Fruit fly (Drosophila melanogaster) whole organism, embryonic: ENCODE results near the gene CG7320.
A peak's percentile ranks its signal among the peaks of the same experiment; 100 is the strongest.

Experiments used
- BtbVII ChIP-seq: fragments of 200-800 bp; sonication (Bioruptor generic); optimal IDR thresholded peaks from 3 replicates; lab custom pipeline; 2017; ENCODE audit warnings: missing biosample characterization, mild to moderate bottlenecking, missing genetic modification characterization
- CG11456 ChIP-seq: fragments of 200-800 bp; sonication (Bioruptor generic); IDR thresholded peaks from 3 replicates; pipeline ENCODE4 v1.3.6; 2022; ENCODE audit warnings: missing biosample characterization, missing genetic modification characterization
- CG11723 ChIP-seq: fragments of 200-800 bp; sonication (Bioruptor generic); optimal IDR thresholded peaks from 2 replicates; lab custom pipeline; 2017; ENCODE audit warnings: missing biosample characterization, mild to moderate bottlenecking, missing genetic modification characterization
- CG12104 ChIP-seq: fragments of 200-800 bp; sonication (Bioruptor generic); optimal IDR thresholded peaks from 3 replicates; lab custom pipeline; 2016; ENCODE audit warnings: missing biosample characterization, missing genetic modification characterization
- CG12744 ChIP-seq: fragments of 200-800 bp; sonication (Bioruptor generic); optimal IDR thresholded peaks from 2 replicates; lab custom pipeline; 2016; ENCODE audit warnings: missing biosample characterization, missing genetic modification characterization
- CG12769 ChIP-seq: fragments of 200-800 bp; sonication (Bioruptor generic); optimal IDR thresholded peaks from 2 replicates; lab custom pipeline; 2019; ENCODE audit warnings: missing biosample characterization, mild to moderate bottlenecking, missing genetic modification characterization, moderate library complexity
- CG13123 ChIP-seq: fragments of 200-800 bp; sonication (Bioruptor generic); optimal IDR thresholded peaks from 2 replicates; lab custom pipeline; 2016; ENCODE audit warnings: missing biosample characterization, missing genetic modification characterization
- CG13624 ChIP-seq: fragments of 200-800 bp; sonication (Bioruptor generic); optimal IDR thresholded peaks from 2 replicates; lab custom pipeline; 2016; ENCODE audit warnings: missing biosample characterization, missing genetic modification characterization
- CG14014 ChIP-seq: fragments of 200-800 bp; sonication (Bioruptor generic); IDR thresholded peaks from 2 replicates; pipeline ENCODE4 v1.3.6; 2022; ENCODE audit warnings: missing biosample characterization, missing genetic modification characterization
- CG18262 ChIP-seq: fragments of 200-800 bp; optimal IDR thresholded peaks from 3 replicates; lab custom pipeline; 2019; ENCODE audit warnings: missing biosample characterization, mild to moderate bottlenecking, missing genetic modification characterization, moderate library complexity
- CG1832 ChIP-seq: fragments of 200-800 bp; sonication (Bioruptor generic); optimal IDR thresholded peaks from 2 replicates; lab custom pipeline; 2017; ENCODE audit warnings: missing biosample characterization, mild to moderate bottlenecking, missing genetic modification characterization, inconsistent platforms
- CG3065 ChIP-seq: fragments of 200-800 bp; sonication (Bioruptor generic); optimal IDR thresholded peaks from 2 replicates; lab custom pipeline; 2016; ENCODE audit warnings: missing biosample characterization, missing genetic modification characterization
- CG3726 ChIP-seq: fragments of 200-800 bp; sonication (Bioruptor generic); IDR thresholded peaks from 3 replicates; pipeline ENCODE4, ENCODE4 v1.3.6; 2022; ENCODE audit warnings: missing biosample characterization, missing genetic modification characterization
- CG43689 ChIP-seq: fragments of 200-800 bp; sonication (Bioruptor generic); IDR thresholded peaks from 2 replicates; pipeline ENCODE4 v1.3.6; 2022; ENCODE audit warnings: missing biosample characterization, missing genetic modification characterization
- CG6175 ChIP-seq: fragments of 200-800 bp; sonication (Bioruptor generic); IDR thresholded peaks from 3 replicates; pipeline ENCODE4 v1.3.6; 2022; ENCODE audit warnings: missing biosample characterization, missing genetic modification characterization
- CG9876 ChIP-seq: fragments of 200-800 bp; sonication (Bioruptor generic); optimal IDR thresholded peaks from 2 replicates; lab custom pipeline; 2016; ENCODE audit warnings: missing biosample characterization, missing genetic modification characterization
- Camta ChIP-seq: fragments of 200-800 bp; sonication (Bioruptor generic); optimal IDR thresholded peaks from 2 replicates; lab custom pipeline; 2016; ENCODE audit warnings: missing biosample characterization, missing genetic modification characterization
- Dek ChIP-seq: fragments of 200-800 bp; sonication (Bioruptor generic); optimal IDR thresholded peaks from 3 replicates; lab custom pipeline; 2019; ENCODE audit warnings: missing biosample characterization, mild to moderate bottlenecking, missing genetic modification characterization, moderate library complexity
- Dip3 ChIP-seq: fragments of 200-800 bp; sonication (Bioruptor generic); optimal IDR thresholded peaks from 3 replicates; lab custom pipeline; 2016; ENCODE audit warnings: missing biosample characterization, missing genetic modification characterization
- Hr39 ChIP-seq: fragments of >200 bp; optimal IDR thresholded peaks from 2 replicates; lab custom pipeline; 2017
- Mrtf ChIP-seq: fragments of 200-800 bp; sonication (Bioruptor generic); IDR thresholded peaks from 3 replicates; pipeline ENCODE4 v1.3.6; 2022; ENCODE audit warnings: missing biosample characterization, missing genetic modification characterization
- Neu2 ChIP-seq: fragments of 200-800 bp; sonication (Bioruptor generic); optimal IDR thresholded peaks from 3 replicates; lab custom pipeline; 2016; ENCODE audit warnings: missing biosample characterization, missing genetic modification characterization, borderline replicate concordance
- Nf-YA ChIP-seq: fragments of 200-800 bp; sonication (Bioruptor generic); IDR thresholded peaks from 2 replicates; pipeline ENCODE4 v1.3.6; 2022; ENCODE audit warnings: missing biosample characterization, missing genetic modification characterization
- Poxn ChIP-seq: fragments of 200-800 bp; sonication (Bioruptor generic); IDR thresholded peaks from 2 replicates; pipeline ENCODE4 v1.3.6; 2022; ENCODE audit warnings: missing biosample characterization, missing genetic modification characterization
- Ptx1 ChIP-seq: fragments of 200-800 bp; sonication (Bioruptor generic); IDR thresholded peaks from 2 replicates; pipeline ENCODE4 v1.3.6; 2022; ENCODE audit warnings: missing biosample characterization, missing genetic modification characterization
- ab ChIP-seq: fragments of 200-800 bp; sonication (Bioruptor generic); optimal IDR thresholded peaks from 2 replicates; lab custom pipeline; 2016; ENCODE audit warnings: missing biosample characterization, missing genetic modification characterization
- ap ChIP-seq: fragments of 200-800 bp; sonication (Bioruptor generic); IDR thresholded peaks from 2 replicates; pipeline ENCODE4 v1.3.6; 2022; ENCODE audit warnings: missing biosample characterization, missing genetic modification characterization
- bab2 ChIP-seq: fragments of 200-800 bp; sonication (Bioruptor generic); optimal IDR thresholded peaks from 2 replicates; lab custom pipeline; 2016; ENCODE audit warnings: missing biosample characterization, missing genetic modification characterization
- bcd ChIP-seq: fragments of 200-800 bp; sonication (Bioruptor generic); optimal IDR thresholded peaks from 2 replicates; lab custom pipeline; 2017; ENCODE audit warnings: missing biosample characterization, mild to moderate bottlenecking, missing genetic modification characterization
- bowl ChIP-seq: fragments of 200-800 bp; sonication (Bioruptor generic); IDR thresholded peaks from 2 replicates; pipeline ENCODE4 v1.3.6; 2022; ENCODE audit warnings: missing biosample characterization, missing genetic modification characterization
- bsh ChIP-seq, 2 experiments: fragments of 200-800 bp; sonication (Bioruptor generic); optimal IDR thresholded peaks; 2 replicates each; lab custom pipeline; 2017 to 2018; ENCODE audit warnings: mild to moderate bottlenecking in 2 of 2, missing biosample characterization in 2 of 2, missing genetic modification characterization in 2 of 2, moderate library complexity in 1 of 2
- btn ChIP-seq: fragments of 200-800 bp; sonication (Bioruptor generic); optimal IDR thresholded peaks from 2 replicates; lab custom pipeline; 2016; ENCODE audit warnings: missing biosample characterization, missing genetic modification characterization
- cas ChIP-seq: fragments of 200-800 bp; sonication (Bioruptor generic); IDR thresholded peaks from 2 replicates; pipeline ENCODE4 v1.3.6; 2022; ENCODE audit warnings: missing biosample characterization, missing genetic modification characterization
- dm ChIP-seq: fragments of 200-800 bp; sonication (Bioruptor generic); optimal IDR thresholded peaks from 3 replicates; lab custom pipeline; 2016; ENCODE audit warnings: missing biosample characterization, missing genetic modification characterization
- gce ChIP-seq: fragments of 200-800 bp; sonication (Bioruptor generic); IDR thresholded peaks from 3 replicates; pipeline ENCODE4 v1.3.6; 2022; ENCODE audit warnings: missing biosample characterization, missing genetic modification characterization
- gsb ChIP-seq: fragments of 200-800 bp; sonication (Bioruptor generic); IDR thresholded peaks from 2 replicates; pipeline ENCODE4 v1.3.6; 2022; ENCODE audit warnings: missing biosample characterization, missing genetic modification characterization
- h ChIP-seq: fragments of >200 bp; optimal IDR thresholded peaks from 2 replicates; lab custom pipeline; 2017
- jigr1 ChIP-seq: fragments of 200-800 bp; sonication (Bioruptor generic); IDR thresholded peaks from 3 replicates; pipeline ENCODE4 v1.3.6; 2022; ENCODE audit warnings: missing biosample characterization, missing genetic modification characterization
- lab ChIP-seq: fragments of 200-800 bp; sonication (Bioruptor generic); optimal IDR thresholded peaks from 3 replicates; lab custom pipeline; 2017; ENCODE audit warnings: missing biosample characterization, missing genetic modification characterization, mild to moderate bottlenecking, moderate library complexity, missing genetic modification reagents
- lov ChIP-seq, 2 experiments: fragments of 200-800 bp in 1 of 2; fragments of >200 bp in 1 of 2; sonication (Bioruptor generic) in 1 of 2; IDR thresholded peaks in 1 of 2; optimal IDR thresholded peaks in 1 of 2; 2 replicates in 1 of 2; 3 replicates in 1 of 2; pipeline versions ENCODE4 v1.3.6 to Lab custom; 2017 to 2022; ENCODE audit warnings: missing biosample characterization in 1 of 2, missing genetic modification characterization in 1 of 2
- nerfin-1 ChIP-seq: fragments of 200-800 bp; sonication (Bioruptor generic); optimal IDR thresholded peaks from 3 replicates; lab custom pipeline; 2019; ENCODE audit warnings: missing biosample characterization, mild to moderate bottlenecking, missing genetic modification characterization, moderate library complexity
- nerfin-2 ChIP-seq: fragments of 200-800 bp; sonication (Bioruptor generic); IDR thresholded peaks from 2 replicates; pipeline ENCODE4 v1.3.6; 2022; ENCODE audit warnings: missing biosample characterization, missing genetic modification characterization; ENCODE audit not compliant: partially characterized antibody
- p53 ChIP-seq: fragments of 200-800 bp; sonication (Bioruptor generic); optimal IDR thresholded peaks from 2 replicates; lab custom pipeline; 2016; ENCODE audit warnings: missing biosample characterization, missing genetic modification characterization
- repo ChIP-seq: fragments of 200-800 bp; sonication (Bioruptor generic); optimal IDR thresholded peaks from 2 replicates; lab custom pipeline; 2016; ENCODE audit warnings: missing biosample characterization, missing genetic modification characterization
- row ChIP-seq: fragments of 200-800 bp; sonication (Bioruptor generic); IDR thresholded peaks from 3 replicates; pipeline ENCODE4 v1.3.6; 2022; ENCODE audit warnings: missing biosample characterization, missing genetic modification characterization
- sc ChIP-seq, 3 experiments: fragments of >200 bp in 2 of 3; fragments of 200-800 bp in 1 of 3; sonication (Bioruptor generic) in 1 of 3; optimal IDR thresholded peaks; 2 replicates in 2 of 3; 3 replicates in 1 of 3; lab custom pipeline; 2017; ENCODE audit warnings: mild to moderate bottlenecking in 1 of 3, missing biosample characterization in 1 of 3, missing genetic modification characterization in 1 of 3, missing genetic modification reagents in 1 of 3
- sug ChIP-seq: fragments of 200-800 bp; optimal IDR thresholded peaks from 2 replicates; lab custom pipeline; 2019; ENCODE audit warnings: missing biosample characterization, mild to moderate bottlenecking, missing genetic modification characterization, moderate library complexity
- trh ChIP-seq: fragments of 200-800 bp; sonication (Bioruptor generic); optimal IDR thresholded peaks from 2 replicates; lab custom pipeline; 2016; ENCODE audit warnings: missing biosample characterization, missing genetic modification characterization
- tx ChIP-seq: fragments of 200-800 bp; sonication (Bioruptor generic); optimal IDR thresholded peaks from 2 replicates; lab custom pipeline; 2016; ENCODE audit warnings: missing biosample characterization, missing genetic modification characterization

Gene CG7320

dm6 chr3L:18235825-18236647 lies 34.7 kb downstream of the CG7320 start (continued):
- TF ChIP-seq CG3726 = peak; percentile 84; the same call in 2 of the 3 replicates
- peak; percentile 58 for TF ChIP-seq CG11456
- peak; percentile 85 for TF ChIP-seq nerfin-1
- no peak for TF ChIP-seq h
- TF ChIP-seq bcd (GFP tag; lab: Kevin White, UChicago) = peak; percentile 72
- TF ChIP-seq btn = peak; percentile 92
- TF ChIP-seq gsb = no peak; the same call in 1 of the 2 replicates
- no peak for TF ChIP-seq CG6175 (GFP tag; lab: Robert Waterston, UW)
- peak; percentile 61 for TF ChIP-seq lab
- TF ChIP-seq Nf-YA (GFP tag; lab: Robert Waterston, UW) = peak; percentile 64
- TF ChIP-seq ap (GFP tag; lab: Robert Waterston, UW) = peak; percentile 88
- peak; percentile 92 for TF ChIP-seq bab2 (GFP tag; lab: Kevin White, UChicago)
- TF ChIP-seq CG13624 (GFP tag; lab: Kevin White, UChicago) = peak; percentile 57
- no peak for TF ChIP-seq lov (optimal IDR thresholded peaks at IDR 0.05; lab: Kevin White, UChicago)
- peak; percentile 93 for TF ChIP-seq lov (GFP tag; IDR thresholded peaks at IDR 0.05; lab: Robert Waterston, UW)
- TF ChIP-seq Poxn (GFP tag; lab: Robert Waterston, UW) = no peak
- no peak for TF ChIP-seq sc (optimal IDR thresholded peaks at IDR 0.05; lab: Kevin White, UChicago)
- peak; percentile 84 for TF ChIP-seq sc (GFP tag; optimal IDR thresholded peaks at IDR 0.05; lab: Kevin White, UChicago)
- peak; percentile 89 for TF ChIP-seq CG12769 (tag; lab: Kevin White, UChicago)
- TF ChIP-seq Ptx1 (GFP tag; lab: Robert Waterston, UW) = peak; percentile 85
- TF ChIP-seq p53 (GFP tag; lab: Kevin White, UChicago) = peak; percentile 96
- TF ChIP-seq CG12104 (GFP tag; lab: Kevin White, UChicago) = peak; percentile 65
- peak; percentile 80 for TF ChIP-seq tx (GFP tag; lab: Kevin White, UChicago)
- TF ChIP-seq CG9876 (GFP tag; lab: Kevin White, UChicago) = peak; percentile 84
- no peak for TF ChIP-seq nerfin-2 (GFP tag; lab: Robert Waterston, UW)
- peak; percentile 93 to 97 for TF ChIP-seq bsh (GFP tag; optimal IDR thresholded peaks at IDR 0.05; lab: Kevin White, UChicago)
- TF ChIP-seq CG12744 = peak; percentile 72
- peak; percentile 57 for TF ChIP-seq sug (tag; lab: Kevin White, UChicago)
- TF ChIP-seq repo (GFP tag; lab: Kevin White, UChicago) = peak; percentile 90
- TF ChIP-seq Neu2 (GFP tag; lab: Kevin White, UChicago) = peak; percentile 71
- no peak for TF ChIP-seq Hr39 (lab: Kevin White, UChicago)
- TF ChIP-seq trh (GFP tag; lab: Kevin White, UChicago) = peak; percentile 41
- TF ChIP-seq CG14014 (GFP tag; lab: Robert Waterston, UW) = peak; percentile 69
- peak; percentile 77 for TF ChIP-seq ab
- TF ChIP-seq Camta (GFP tag; lab: Kevin White, UChicago) = peak; percentile 91
- TF ChIP-seq CG3065 = peak; percentile 80
- TF ChIP-seq CG13123 = peak; percentile 42
- TF ChIP-seq BtbVII (GFP tag; lab: Kevin White, UChicago) = peak; percentile 55
- peak; percentile 62 for TF ChIP-seq Dek (tag; lab: Kevin White, UChicago)
- peak; percentile 84; the same call in 2 of the 3 replicates for TF ChIP-seq gce (GFP tag; lab: Robert Waterston, UW)
- TF ChIP-seq Mrtf (GFP tag; lab: Robert Waterston, UW) = peak; percentile 63; the same call in 2 of the 3 replicates
- TF ChIP-seq dm (GFP tag; lab: Kevin White, UChicago) = peak; percentile 84
- no peak for TF ChIP-seq CG1832 (GFP tag; lab: Kevin White, UChicago)
- TF ChIP-seq CG43689 = peak; percentile 51
- TF ChIP-seq CG18262 (tag; lab: Kevin White, UChicago) = peak; percentile 92
- TF ChIP-seq jigr1 = peak; percentile 71; the same call in 2 of the 3 replicates
- TF ChIP-seq bowl = peak; percentile 44; the same call in 1 of the 2 replicates
- TF ChIP-seq Dip3 = peak; percentile 30
- TF ChIP-seq row (GFP tag; lab: Robert Waterston, UW) = peak; percentile 92
- no peak for TF ChIP-seq cas (GFP tag; lab: Robert Waterston, UW)
- peak; percentile 72 for TF ChIP-seq CG11723
